Fruit fly (Drosophila melanogaster) whole organism, embryonic: ENCODE results near the gene cysu.
A peak's percentile ranks its signal among the peaks of the same experiment; 100 is the strongest.

ENCODE experiments used
- ATbp ChIP-seq: fragments of 200-800 bp; sonication (Bioruptor generic); optimal IDR thresholded peaks from 2 replicates; lab custom pipeline; 2017; ENCODE audit warnings: missing biosample characterization, mild to moderate bottlenecking, missing genetic modification characterization, missing genetic modification reagents
- Atf-2 ChIP-seq: fragments of 200-800 bp; sonication (Bioruptor generic); optimal IDR thresholded peaks from 2 replicates; lab custom pipeline; 2016; ENCODE audit warnings: missing biosample characterization, missing genetic modification characterization
- B-H1 ChIP-seq: fragments of 200-800 bp; sonication (Bioruptor generic); IDR thresholded peaks from 3 replicates; pipeline ENCODE4 v1.3.6; 2022; ENCODE audit warnings: missing biosample characterization, missing genetic modification characterization
- CG1024 ChIP-seq: fragments of 200-800 bp; sonication (Bioruptor generic); IDR thresholded peaks from 2 replicates; pipeline ENCODE4 v1.3.6; 2022; ENCODE audit warnings: missing biosample characterization, missing genetic modification characterization
- CG10274 ChIP-seq: fragments of 200-800 bp; sonication (Bioruptor generic); optimal IDR thresholded peaks from 3 replicates; lab custom pipeline; 2017; ENCODE audit warnings: missing biosample characterization, mild to moderate bottlenecking, missing genetic modification characterization
- CG11456 ChIP-seq: fragments of 200-800 bp; sonication (Bioruptor generic); IDR thresholded peaks from 3 replicates; pipeline ENCODE4 v1.3.6; 2022; ENCODE audit warnings: missing biosample characterization, missing genetic modification characterization
- CG11504 ChIP-seq: fragments of 200-800 bp; sonication (Bioruptor generic); optimal IDR thresholded peaks from 3 replicates; lab custom pipeline; 2019; ENCODE audit warnings: missing biosample characterization, mild to moderate bottlenecking, missing genetic modification characterization, moderate library complexity
- CG12391 ChIP-seq: fragments of 200-800 bp; sonication (Bioruptor generic); optimal IDR thresholded peaks from 3 replicates; lab custom pipeline; 2018; ENCODE audit warnings: missing biosample characterization, mild to moderate bottlenecking, missing genetic modification characterization, moderate library complexity
- CG12659 ChIP-seq: fragments of 200-800 bp; sonication (Bioruptor generic); optimal IDR thresholded peaks from 3 replicates; lab custom pipeline; 2017; ENCODE audit warnings: mild to moderate bottlenecking, missing biosample characterization, missing genetic modification reagents, missing genetic modification characterization
- CG12744 ChIP-seq: fragments of 200-800 bp; sonication (Bioruptor generic); optimal IDR thresholded peaks from 2 replicates; lab custom pipeline; 2016; ENCODE audit warnings: missing biosample characterization, missing genetic modification characterization
- CG12942 ChIP-seq: fragments of 200-800 bp; sonication (Bioruptor generic); optimal IDR thresholded peaks from 3 replicates; lab custom pipeline; 2016; ENCODE audit warnings: missing biosample characterization, missing genetic modification characterization
- CG13624 ChIP-seq: fragments of 200-800 bp; sonication (Bioruptor generic); optimal IDR thresholded peaks from 2 replicates; lab custom pipeline; 2016; ENCODE audit warnings: missing biosample characterization, missing genetic modification characterization
- CG13894 ChIP-seq: fragments of 200-800 bp; sonication (Bioruptor generic); optimal IDR thresholded peaks from 3 replicates; lab custom pipeline; 2018; ENCODE audit warnings: missing biosample characterization, mild to moderate bottlenecking, missing genetic modification characterization, moderate library complexity
- CG15696 ChIP-seq: fragments of 200-800 bp; sonication (Bioruptor generic); optimal IDR thresholded peaks from 2 replicates; lab custom pipeline; 2019; ENCODE audit warnings: missing biosample characterization, mild to moderate bottlenecking, missing genetic modification characterization, moderate library complexity
- CG16813 ChIP-seq: fragments of 200-800 bp; sonication (Bioruptor generic); IDR thresholded peaks from 3 replicates; pipeline ENCODE4 v1.3.6; 2022; ENCODE audit warnings: missing biosample characterization, missing genetic modification characterization; ENCODE audit not compliant: partially characterized antibody
- CG17829 ChIP-seq: fragments of 200-800 bp; optimal IDR thresholded peaks from 2 replicates; lab custom pipeline; 2019; ENCODE audit warnings: missing biosample characterization, mild to moderate bottlenecking, missing genetic modification characterization, moderate library complexity
- CG18262 ChIP-seq: fragments of 200-800 bp; optimal IDR thresholded peaks from 3 replicates; lab custom pipeline; 2019; ENCODE audit warnings: missing biosample characterization, mild to moderate bottlenecking, missing genetic modification characterization, moderate library complexity
- CG2120 ChIP-seq: fragments of 200-800 bp; sonication (Bioruptor generic); optimal IDR thresholded peaks from 3 replicates; lab custom pipeline; 2016; ENCODE audit warnings: missing biosample characterization, missing genetic modification characterization
- CG30431 ChIP-seq: fragments of 200-800 bp; sonication (Bioruptor generic); optimal IDR thresholded peaks from 2 replicates; lab custom pipeline; 2017; ENCODE audit warnings: missing biosample characterization, missing genetic modification characterization
- CG32772 ChIP-seq: fragments of 200-800 bp; sonication (Bioruptor generic); IDR thresholded peaks from 2 replicates; pipeline ENCODE4 v1.3.6; 2022; ENCODE audit warnings: missing biosample characterization, missing genetic modification characterization
- CG3281 ChIP-seq: fragments of 200-800 bp; sonication (Bioruptor generic); optimal IDR thresholded peaks from 3 replicates; lab custom pipeline; 2017; ENCODE audit warnings: missing biosample characterization, mild to moderate bottlenecking, missing genetic modification characterization
- CG3407 ChIP-seq: fragments of 200-800 bp; sonication (Bioruptor generic); optimal IDR thresholded peaks from 2 replicates; lab custom pipeline; 2018; ENCODE audit warnings: missing biosample characterization, mild to moderate bottlenecking, missing genetic modification characterization
- CG5245 ChIP-seq: fragments of 200-800 bp; sonication (Bioruptor generic); optimal IDR thresholded peaks from 3 replicates; lab custom pipeline; 2016; ENCODE audit warnings: missing biosample characterization, missing genetic modification characterization
- CG6854 ChIP-seq: fragments of 200-800 bp; sonication (Bioruptor generic); optimal IDR thresholded peaks from 3 replicates; lab custom pipeline; 2017; ENCODE audit warnings: missing biosample characterization, mild to moderate bottlenecking, missing genetic modification characterization
- CG7556 ChIP-seq: fragments of 200-800 bp; sonication (Bioruptor generic); optimal IDR thresholded peaks from 2 replicates; lab custom pipeline; 2017; ENCODE audit warnings: missing biosample characterization, mild to moderate bottlenecking, missing genetic modification characterization
- CG7928 ChIP-seq: fragments of 200-800 bp; sonication (Bioruptor generic); optimal IDR thresholded peaks from 2 replicates; lab custom pipeline; 2017; ENCODE audit warnings: missing biosample characterization, mild to moderate bottlenecking, missing genetic modification characterization
- CG8359 ChIP-seq: fragments of 200-800 bp; sonication (Bioruptor generic); optimal IDR thresholded peaks from 2 replicates; lab custom pipeline; 2017; ENCODE audit warnings: missing biosample characterization, mild to moderate bottlenecking, missing genetic modification characterization, borderline replicate concordance
- CG8388 ChIP-seq: fragments of 200-800 bp; sonication (Bioruptor generic); optimal IDR thresholded peaks from 2 replicates; lab custom pipeline; 2019; ENCODE audit warnings: missing biosample characterization, mild to moderate bottlenecking, missing genetic modification characterization, moderate library complexity
- CG9437 ChIP-seq: fragments of 200-800 bp; sonication (Bioruptor generic); optimal IDR thresholded peaks from 2 replicates; lab custom pipeline; 2018; ENCODE audit warnings: missing biosample characterization, mild to moderate bottlenecking, missing genetic modification characterization
- CTCF ChIP-seq: fragments of 200-800 bp; sonication (Bioruptor generic); optimal IDR thresholded peaks from 2 replicates; lab custom pipeline; 2017; ENCODE audit warnings: missing biosample characterization, mild to moderate bottlenecking, missing genetic modification characterization, moderate library complexity
- Camta ChIP-seq: fragments of 200-800 bp; sonication (Bioruptor generic); optimal IDR thresholded peaks from 2 replicates; lab custom pipeline; 2016; ENCODE audit warnings: missing biosample characterization, missing genetic modification characterization
- CrebB ChIP-seq: fragments of 200-800 bp; sonication (Bioruptor generic); optimal IDR thresholded peaks from 3 replicates; lab custom pipeline; 2018; ENCODE audit warnings: missing biosample characterization, mild to moderate bottlenecking, missing genetic modification characterization
- H2.0 ChIP-seq: fragments of 200-800 bp; sonication (Bioruptor generic); IDR thresholded peaks from 2 replicates; pipeline ENCODE4 v1.3.6; 2022; ENCODE audit warnings: missing biosample characterization, missing genetic modification characterization
- Kr ChIP-seq: fragments of 200-800 bp; sonication (Bioruptor generic); optimal IDR thresholded peaks from 2 replicates; lab custom pipeline; 2017; ENCODE audit warnings: missing biosample characterization, mild to moderate bottlenecking, missing genetic modification characterization
- Max ChIP-seq: fragments of 200-800 bp; sonication (Bioruptor generic); optimal IDR thresholded peaks from 2 replicates; lab custom pipeline; 2016; ENCODE audit warnings: missing biosample characterization, mild to moderate bottlenecking, missing genetic modification characterization
- TFAM ChIP-seq: fragments of 200-800 bp; sonication (Bioruptor generic); optimal IDR thresholded peaks from 2 replicates; lab custom pipeline; 2017; ENCODE audit warnings: missing biosample characterization, missing genetic modification characterization, inconsistent platforms
- ab ChIP-seq: fragments of 200-800 bp; sonication (Bioruptor generic); optimal IDR thresholded peaks from 2 replicates; lab custom pipeline; 2016; ENCODE audit warnings: missing biosample characterization, missing genetic modification characterization
- ato ChIP-seq: fragments of 200-800 bp; sonication (Bioruptor generic); IDR thresholded peaks from 2 replicates; pipeline ENCODE4 v1.3.6; 2022; ENCODE audit warnings: missing biosample characterization, missing genetic modification characterization; ENCODE audit not compliant: partially characterized antibody
- fd3F ChIP-seq: fragments of 200-800 bp; sonication (Bioruptor generic); optimal IDR thresholded peaks from 2 replicates; lab custom pipeline; 2018; ENCODE audit warnings: missing biosample characterization, mild to moderate bottlenecking, missing genetic modification characterization, moderate library complexity
- hb ChIP-seq: fragments of 200-800 bp; sonication (Bioruptor generic); IDR thresholded peaks from 3 replicates; pipeline ENCODE4 v1.3.6; 2022; ENCODE audit warnings: missing biosample characterization, missing genetic modification characterization; ENCODE audit not compliant: partially characterized antibody
- hbn ChIP-seq: fragments of 200-800 bp; sonication (Bioruptor generic); IDR thresholded peaks from 2 replicates; pipeline ENCODE4 v1.3.6; 2022; ENCODE audit warnings: missing biosample characterization, missing genetic modification characterization; ENCODE audit not compliant: partially characterized antibody
- hth ChIP-seq: fragments of >200 bp; optimal IDR thresholded peaks from 2 replicates; lab custom pipeline; 2017; ENCODE audit warnings: inconsistent platforms
- klu ChIP-seq: fragments of 200-800 bp; sonication (Bioruptor generic); IDR thresholded peaks from 2 replicates; pipeline ENCODE4 v1.3.6; 2022; ENCODE audit warnings: missing biosample characterization, missing genetic modification characterization
- lilli ChIP-seq: fragments of 200-800 bp; sonication (Bioruptor generic); optimal IDR thresholded peaks from 3 replicates; lab custom pipeline; 2016; ENCODE audit warnings: missing biosample characterization, missing genetic modification characterization
- luna ChIP-seq: fragments of 200-800 bp; sonication (Bioruptor generic); optimal IDR thresholded peaks from 2 replicates; lab custom pipeline; 2016; ENCODE audit warnings: missing biosample characterization, missing genetic modification characterization
- mam ChIP-seq: fragments of 200-800 bp; sonication (Bioruptor generic); optimal IDR thresholded peaks from 3 replicates; lab custom pipeline; 2016; ENCODE audit warnings: missing biosample characterization, missing genetic modification characterization
- odd ChIP-seq: fragments of 200-800 bp; sonication (Bioruptor generic); optimal IDR thresholded peaks from 2 replicates; lab custom pipeline; 2017; ENCODE audit warnings: missing biosample characterization, mild to moderate bottlenecking, missing genetic modification characterization
- pb ChIP-seq: fragments of 200-800 bp; sonication (Bioruptor generic); optimal IDR thresholded peaks from 3 replicates; lab custom pipeline; 2016; ENCODE audit warnings: missing biosample characterization, missing genetic modification characterization
- pfk ChIP-seq: fragments of 200-800 bp; sonication (Bioruptor generic); optimal IDR thresholded peaks from 2 replicates; lab custom pipeline; 2018; ENCODE audit warnings: missing biosample characterization, mild to moderate bottlenecking, missing genetic modification characterization, moderate library complexity
- sens ChIP-seq: fragments of 200-800 bp; sonication (Bioruptor generic); peaks from one replicate; lab custom pipeline; 2016; ENCODE audit warnings: missing biosample characterization, missing genetic modification characterization
- ssp ChIP-seq: fragments of 200-800 bp; sonication (Bioruptor generic); IDR thresholded peaks from 2 replicates; pipeline ENCODE4 v1.3.6; 2022; ENCODE audit warnings: missing biosample characterization, missing genetic modification characterization

Gene cysu

DNA sequence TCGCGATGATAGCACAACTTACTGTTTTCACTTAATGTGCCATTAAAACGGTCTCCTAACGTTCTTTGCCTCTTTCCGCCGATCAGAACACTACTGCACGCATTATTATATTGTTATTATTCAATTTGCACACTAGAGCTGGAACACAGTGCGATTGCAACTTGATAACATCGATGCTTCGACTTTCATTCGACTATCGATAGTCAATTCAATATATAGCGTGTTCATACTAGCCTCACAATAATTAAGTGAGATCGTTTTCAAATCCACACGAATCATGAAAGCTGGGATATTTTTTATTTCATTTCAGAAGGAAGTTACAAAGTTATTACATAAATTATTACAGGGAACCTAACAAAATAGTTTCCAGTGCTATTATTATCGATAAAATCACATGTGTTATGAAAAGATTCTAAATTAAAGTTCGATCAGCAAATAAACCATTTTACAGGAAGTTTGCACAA is 24.2 kb upstream of the cysu start (continued):
- TF ChIP-seq CG30431 (GFP tag; lab: Kevin White, UChicago): no peak
- peak; percentile 39 for TF ChIP-seq CG13624
- peak; percentile 18 for TF ChIP-seq CG8388 (GFP tag; lab: Kevin White, UChicago)
- TF ChIP-seq CG1024: peak; percentile 71
- no peak for TF ChIP-seq CG3407 (GFP tag; lab: Kevin White, UChicago)
- TF ChIP-seq ab (GFP tag; lab: Kevin White, UChicago): peak; percentile 11
- peak; percentile 60 for TF ChIP-seq CG11504
- TF ChIP-seq CG17829: peak; percentile 48
- TF ChIP-seq B-H1 (GFP tag; lab: Robert Waterston, UW): peak; percentile 44
- TF ChIP-seq CG12942 (GFP tag; lab: Kevin White, UChicago): peak; percentile 57
- no peak for TF ChIP-seq ATbp
- TF ChIP-seq hbn (GFP tag; lab: Robert Waterston, UW): peak; percentile 72; the same call in 1 of the 2 replicates
- peak; percentile 33; the same call in 1 of the 2 replicates for TF ChIP-seq H2.0 (GFP tag; lab: Robert Waterston, UW)
- no peak for TF ChIP-seq pfk
- TF ChIP-seq CrebB (tag; lab: Kevin White, UChicago): peak; percentile 27
- TF ChIP-seq Max: no peak
- TF ChIP-seq Kr (GFP tag; lab: Kevin White, UChicago): no peak
- peak; percentile 28 for TF ChIP-seq CG18262 (tag; lab: Kevin White, UChicago)
- peak; percentile 74 for TF ChIP-seq CG11456
- no peak for TF ChIP-seq CG15696 (tag; lab: Kevin White, UChicago)
- peak; percentile 24 for TF ChIP-seq CG9437 (GFP tag; lab: Kevin White, UChicago)
- peak; percentile 76 for TF ChIP-seq hb
- TF ChIP-seq CG32772 (GFP tag; lab: Robert Waterston, UW): no peak
- peak; percentile 52 for TF ChIP-seq luna (GFP tag; lab: Kevin White, UChicago)
- TF ChIP-seq sens (GFP tag; lab: Kevin White, UChicago): peak; percentile 89
- TF ChIP-seq hth: no peak
- peak; percentile 78 for TF ChIP-seq mam (GFP tag; lab: Kevin White, UChicago)
- peak; percentile 33 for TF ChIP-seq odd (GFP tag; lab: Kevin White, UChicago)
- peak; percentile 53 for TF ChIP-seq Camta
- TF ChIP-seq CG7928 (GFP tag; lab: Kevin White, UChicago): no peak
- no peak for TF ChIP-seq CG10274 (GFP tag; lab: Kevin White, UChicago)
- no peak for TF ChIP-seq TFAM (GFP tag; lab: Kevin White, UChicago)
- no peak for TF ChIP-seq CG5245
- no peak for TF ChIP-seq CG8359 (GFP tag; lab: Kevin White, UChicago)
- TF ChIP-seq CG16813 (GFP tag; lab: Robert Waterston, UW): peak; percentile 80
- peak; percentile 97 for TF ChIP-seq ssp (GFP tag; lab: Robert Waterston, UW)
- TF ChIP-seq CG12659 (GFP tag; lab: Kevin White, UChicago): peak; percentile 72
- peak; percentile 53 for TF ChIP-seq fd3F (GFP tag; lab: Kevin White, UChicago)
- TF ChIP-seq ato (GFP tag; lab: Robert Waterston, UW): peak; percentile 81
- TF ChIP-seq pb (GFP tag; lab: Kevin White, UChicago): peak; percentile 27
- TF ChIP-seq Atf-2 (GFP tag; lab: Kevin White, UChicago): peak; percentile 47
- peak; percentile 13 for TF ChIP-seq CG7556 (GFP tag; lab: Kevin White, UChicago)
- no peak for TF ChIP-seq CG13894 (tag; lab: Kevin White, UChicago)
- TF ChIP-seq klu (GFP tag; lab: Robert Waterston, UW): no peak
- peak; percentile 14 for TF ChIP-seq CG12744 (GFP tag; lab: Kevin White, UChicago)
- no peak for TF ChIP-seq CG6854 (GFP tag; lab: Kevin White, UChicago)
- TF ChIP-seq CG2120 (GFP tag; lab: Kevin White, UChicago): peak; percentile 86
- peak; percentile 83 for TF ChIP-seq lilli
- TF ChIP-seq CTCF (GFP tag; lab: Kevin White, UChicago): no peak
- peak; percentile 75 for TF ChIP-seq CG12391 (tag; lab: Kevin White, UChicago)
- no peak for TF ChIP-seq CG3281 (GFP tag; lab: Kevin White, UChicago)
